Worm (Caenorhabditis elegans) whole organism, mixed stage, embryonic: ENCODE measurements around the gene T20B3.14.

Source experiments
- M03D4.4 ChIP-seq: sonication (generic microtip); optimal IDR thresholded peaks from 2 replicates; lab custom pipeline; 2017; ENCODE audit warnings: mild to moderate bottlenecking, missing genetic modification characterization, missing compliant biosample characterization
- blmp-1 ChIP-seq: fragments of 150-350 bp; optimal IDR thresholded peaks from 2 replicates; lab custom pipeline; 2014; ENCODE audit warnings: missing biosample characterization, missing genetic modification characterization
- ceh-39 ChIP-seq: fragments of 150-350 bp; optimal IDR thresholded peaks from 2 replicates; lab custom pipeline; 2014; ENCODE audit warnings: missing biosample characterization, missing genetic modification characterization
- ceh-43 ChIP-seq: fragments of 200-800 bp; sonication (Bioruptor generic); optimal IDR thresholded peaks from 2 replicates; lab custom pipeline; 2018; ENCODE audit warnings: mild to moderate bottlenecking, missing genetic modification characterization, moderate library complexity, missing compliant biosample characterization
- ces-1 ChIP-seq: fragments of 150-350 bp; optimal IDR thresholded peaks from 2 replicates; lab custom pipeline; 2014; ENCODE audit warnings: missing biosample characterization, missing genetic modification reagents, missing genetic modification characterization
- cnd-1 ChIP-seq: fragments of 200-800 bp; sonication (Bioruptor generic); optimal IDR thresholded peaks from 2 replicates; lab custom pipeline; 2018; ENCODE audit warnings: mild to moderate bottlenecking, missing genetic modification characterization, missing compliant biosample characterization
- drap-1 ChIP-seq: fragments of 200-800 bp; sonication (Bioruptor generic); optimal IDR thresholded peaks from 3 replicates; lab custom pipeline; 2018; ENCODE audit warnings: mild to moderate bottlenecking, missing genetic modification characterization, missing compliant biosample characterization
- elt-1 ChIP-seq: sonication (generic microtip); optimal IDR thresholded peaks from 2 replicates; lab custom pipeline; 2017; ENCODE audit warnings: missing genetic modification characterization, mild to moderate bottlenecking, missing compliant biosample characterization, antibody characterized with exemption, moderate library complexity, borderline replicate concordance; ENCODE audit not compliant: insufficient read depth
- elt-3 ChIP-seq: fragments of 150-350 bp; optimal IDR thresholded peaks from 2 replicates; lab custom pipeline; 2014; ENCODE audit warnings: missing biosample characterization, missing genetic modification characterization
- ham-2 ChIP-seq: fragments of 200-800 bp; sonication (Bioruptor generic); optimal IDR thresholded peaks from 2 replicates; lab custom pipeline; 2018; ENCODE audit warnings: mild to moderate bottlenecking, missing genetic modification characterization, missing compliant biosample characterization
- hlh-1 ChIP-seq: fragments of 150-350 bp; optimal IDR thresholded peaks from 2 replicates; lab custom pipeline; 2014; ENCODE audit warnings: missing biosample characterization, missing genetic modification reagents, missing genetic modification characterization
- lin-13 ChIP-seq: fragments of 150-350 bp; optimal IDR thresholded peaks from 2 replicates; lab custom pipeline; 2014; ENCODE audit warnings: missing biosample characterization, missing genetic modification characterization
- lin-32 ChIP-seq: fragments of 200-800 bp; sonication (Bioruptor generic); optimal IDR thresholded peaks from 2 replicates; lab custom pipeline; 2018; ENCODE audit warnings: mild to moderate bottlenecking, missing genetic modification characterization, missing compliant biosample characterization
- lsy-2 ChIP-seq: fragments of 150-350 bp; optimal IDR thresholded peaks from 2 replicates; lab custom pipeline; 2014; ENCODE audit warnings: missing biosample characterization, missing genetic modification characterization
- mab-5 ChIP-seq: fragments of 150-350 bp; optimal IDR thresholded peaks from 2 replicates; lab custom pipeline; 2014; ENCODE audit warnings: missing biosample characterization, missing genetic modification characterization
- mep-1 ChIP-seq: fragments of 150-350 bp; optimal IDR thresholded peaks from 2 replicates; lab custom pipeline; 2017; ENCODE audit warnings: missing biosample characterization, missing genetic modification reagents, missing genetic modification characterization, inconsistent platforms
- mls-2 ChIP-seq: sonication (generic microtip); optimal IDR thresholded peaks from 2 replicates; lab custom pipeline; 2016; ENCODE audit warnings: mild to moderate bottlenecking, missing genetic modification characterization, moderate library complexity, missing compliant biosample characterization
- nhr-12 ChIP-seq: fragments of 150-350 bp; optimal IDR thresholded peaks from 2 replicates; lab custom pipeline; 2014; ENCODE audit warnings: missing biosample characterization, missing genetic modification characterization
- nhr-2 ChIP-seq: fragments of 150-350 bp; optimal IDR thresholded peaks from 2 replicates; lab custom pipeline; 2014; ENCODE audit warnings: missing biosample characterization, missing genetic modification characterization
- nhr-237 ChIP-seq: fragments of 150-350 bp; optimal IDR thresholded peaks from 2 replicates; lab custom pipeline; 2014; ENCODE audit warnings: missing biosample characterization, missing genetic modification characterization
- nhr-28 ChIP-seq: fragments of 150-350 bp; optimal IDR thresholded peaks from 2 replicates; lab custom pipeline; 2014; ENCODE audit warnings: missing biosample characterization, missing genetic modification characterization
- nhr-76 ChIP-seq: sonication (generic microtip); optimal IDR thresholded peaks from 2 replicates; lab custom pipeline; 2017; ENCODE audit warnings: missing biosample characterization, missing genetic modification characterization
- sem-2 ChIP-seq: fragments of 200-800 bp; sonication (Bioruptor generic); optimal IDR thresholded peaks from 2 replicates; lab custom pipeline; 2018; ENCODE audit warnings: mild to moderate bottlenecking, missing genetic modification characterization, missing compliant biosample characterization
- tbx-8 ChIP-seq: fragments of 200-800 bp; sonication (Bioruptor generic); optimal IDR thresholded peaks from 2 replicates; lab custom pipeline; 2018; ENCODE audit warnings: mild to moderate bottlenecking, missing genetic modification characterization, moderate library complexity, missing compliant biosample characterization
- unc-120 ChIP-seq: sonication (generic microtip); optimal IDR thresholded peaks from 2 replicates; lab custom pipeline; 2017; ENCODE audit warnings: missing genetic modification characterization, missing compliant biosample characterization; ENCODE audit not compliant: poor library complexity, severe bottlenecking
- unc-39 ChIP-seq: fragments of 150-350 bp; optimal IDR thresholded peaks from 2 replicates; lab custom pipeline; 2014; ENCODE audit warnings: missing biosample characterization, missing genetic modification characterization
- unc-62 ChIP-seq: fragments of 150-350 bp; optimal IDR thresholded peaks from 2 replicates; lab custom pipeline; 2014; ENCODE audit warnings: missing biosample characterization, missing genetic modification reagents, missing genetic modification characterization
- zip-8 ChIP-seq: fragments of 150-350 bp; optimal IDR thresholded peaks from 2 replicates; lab custom pipeline; 2014; ENCODE audit warnings: missing biosample characterization, missing genetic modification characterization
- ztf-11 ChIP-seq: fragments of 150-350 bp; optimal IDR thresholded peaks from 2 replicates; lab custom pipeline; 2014; ENCODE audit warnings: missing biosample characterization, missing genetic modification characterization

The T20B3.14 gene

ce11 chrV:16853956-16854683 is 33.0 kb upstream of the T20B3.14 start, which contains the start of the genes clec-35 and clec-27:
Gene clec-35, minus strand, starts transcription at chrV:16854056.
Gene clec-27, plus strand, starts transcription at chrV:16854633.
- no peak for TF ChIP-seq mab-5 (tag; lab: Kevin White, UChicago)
- TF ChIP-seq elt-3 (tag; lab: Kevin White, UChicago) = no peak
- TF ChIP-seq elt-1 = no peak
- no peak for TF ChIP-seq nhr-28 (tag; lab: Kevin White, UChicago)
- no peak for TF ChIP-seq blmp-1 (tag; lab: Kevin White, UChicago)
- TF ChIP-seq zip-8 (tag; lab: Kevin White, UChicago) = no peak
- TF ChIP-seq ceh-39 (tag; lab: Kevin White, UChicago) = no peak
- no peak for TF ChIP-seq ham-2
- no peak for TF ChIP-seq cnd-1 (tag; lab: Kevin White, UChicago)
- no peak for TF ChIP-seq unc-39
- TF ChIP-seq unc-62 (GFP tag; lab: Kevin White, UChicago) = no peak
- TF ChIP-seq lsy-2 (tag; lab: Kevin White, UChicago) = no peak
- no peak for TF ChIP-seq nhr-76 (tag; lab: Kevin White, UChicago)
- TF ChIP-seq lin-32 (GFP tag; lab: Kevin White, UChicago) = no peak

ce11 chrV:16852002-16852401 is 30.9 kb upstream of the T20B3.14 start, which contains the start of gene clec-37:
Gene clec-37, minus strand, starts transcription at chrV:16852102.
- TF ChIP-seq lsy-2 (tag; lab: Kevin White, UChicago) (no peak), M03D4.4 (no peak), drap-1 (GFP tag; lab: Kevin White, UChicago) (no peak), nhr-12 (no peak), mep-1 (no peak), ceh-39 (tag; lab: Kevin White, UChicago) (no peak), ces-1 (GFP tag; lab: Kevin White, UChicago) (no peak), lin-32 (GFP tag; lab: Kevin White, UChicago) (no peak), hlh-1 (tag; lab: Kevin White, UChicago) (no peak), nhr-28 (tag; lab: Kevin White, UChicago) (no peak), lin-13 (no peak), sem-2 (GFP tag; lab: Kevin White, UChicago) (no peak), blmp-1 (tag; lab: Kevin White, UChicago) (no peak), unc-39 (no peak), mls-2 (tag; lab: Kevin White, UChicago) (no peak)

- no peak for TF ChIP-seq unc-39
- no peak for TF ChIP-seq tbx-8 (GFP tag; lab: Kevin White, UChicago)
- no peak for TF ChIP-seq nhr-76 (tag; lab: Kevin White, UChicago)
- TF ChIP-seq ham-2 = no peak
- no peak for TF ChIP-seq hlh-1 (tag; lab: Kevin White, UChicago)
Observed at ce11 chrV:16848498-16848897, 27.4 kb upstream of the T20B3.14 start, which contains the start of the genes clec-36 and clec-26. Gene clec-36, minus strand, starts transcription at chrV:16848598. Gene clec-26, plus strand, starts transcription at chrV:16848611.

ce11 chrV:16842941-16843340 is 21.8 kb upstream of the T20B3.14 start, which contains the start of gene clec-25:
Gene clec-25, plus strand, starts transcription at chrV:16843241.
- TF ChIP-seq ceh-39 (tag; lab: Kevin White, UChicago) = no peak
- no peak for TF ChIP-seq ces-1 (GFP tag; lab: Kevin White, UChicago)
- TF ChIP-seq nhr-237 = no peak
- TF ChIP-seq, all 35 proteins: peak for 0

- TF ChIP-seq unc-120 (tag; lab: Kevin White, UChicago) (no peak), nhr-2 (tag; lab: Kevin White, UChicago) (no peak), ztf-11 (tag; lab: Kevin White, UChicago) (no peak), M03D4.4 (no peak)
Observed at ce11 chrV:16840961-16841360, 19.8 kb upstream of the T20B3.14 start, which contains the start of gene clec-40. Gene clec-40, minus strand, starts transcription at chrV:16841061.

- TF ChIP-seq unc-120 (tag; lab: Kevin White, UChicago) (no peak), nhr-2 (tag; lab: Kevin White, UChicago) (no peak), ces-1 (GFP tag; lab: Kevin White, UChicago) (no peak), mab-5 (tag; lab: Kevin White, UChicago) (no peak), nhr-12 (no peak), nhr-237 (no peak), sem-2 (GFP tag; lab: Kevin White, UChicago) (no peak), ceh-43 (no peak), elt-3 (tag; lab: Kevin White, UChicago) (no peak)
Observed at ce11 chrV:16840283-16840682, 19.2 kb upstream of the T20B3.14 start.
